Worm (Caenorhabditis elegans): Measurements from ENCODE around the gene clec-59.

clec-59 gene

ce11 chrII:10486738-10487137, 7.5 kb upstream of the clec-59 start, which contains the start of gene ZK666.15:
Gene ZK666.15, plus strand, starts transcription at chrII:10487038.
- no peak for TF ChIP-seq lin-13 (tag; optimal IDR thresholded peaks at IDR 0.05)

- no peak for TF ChIP-seq ceh-39 (tag; optimal IDR thresholded peaks at IDR 0.05)
- no peak for TF ChIP-seq flh-1 (GFP tag; optimal IDR thresholded peaks at IDR 0.05)
- TF ChIP-seq tbx-8 (GFP tag; optimal IDR thresholded peaks at IDR 0.05), result no peak
- TF ChIP-seq lsy-2 (tag; optimal IDR thresholded peaks at IDR 0.05), result no peak
- TF ChIP-seq nhr-237 (tag; optimal IDR thresholded peaks at IDR 0.05), result no peak
- TF ChIP-seq nhr-12 (tag; optimal IDR thresholded peaks at IDR 0.05), result no peak
- TF ChIP-seq nhr-2 (tag; optimal IDR thresholded peaks at IDR 0.05), result no peak
- no peak for TF ChIP-seq snpc-4 (tag; optimal IDR thresholded peaks at IDR 0.05)
- no peak for TF ChIP-seq mls-2 (tag; optimal IDR thresholded peaks at IDR 0.05)
- no peak for TF ChIP-seq elt-3 (tag; optimal IDR thresholded peaks at IDR 0.05)
- no peak for TF ChIP-seq unc-120 (tag; optimal IDR thresholded peaks at IDR 0.05; ENCODE audit: poor library complexity, severe bottlenecking)
Observed at ce11 chrII:10485640-10486039, 6.4 kb upstream of the clec-59 start.

- no peak for TF ChIP-seq mab-5 (tag; optimal IDR thresholded peaks at IDR 0.05)
- no peak for TF ChIP-seq blmp-1 (tag; optimal IDR thresholded peaks at IDR 0.05)
- TF ChIP-seq tbx-8 (GFP tag; optimal IDR thresholded peaks at IDR 0.05), result no peak
- TF ChIP-seq ces-1 (GFP tag; optimal IDR thresholded peaks at IDR 0.05), result no peak
- no peak for TF ChIP-seq unc-120 (tag; optimal IDR thresholded peaks at IDR 0.05; ENCODE audit: poor library complexity, severe bottlenecking)
- no peak for TF ChIP-seq nhr-28 (tag; optimal IDR thresholded peaks at IDR 0.05)
- TF ChIP-seq pha-4 (tag; optimal IDR thresholded peaks at IDR 0.05), result no peak
- TF ChIP-seq lsy-2 (tag; optimal IDR thresholded peaks at IDR 0.05), result no peak
- no peak for TF ChIP-seq mls-2 (tag; optimal IDR thresholded peaks at IDR 0.05)
- no peak for TF ChIP-seq zip-8 (tag; optimal IDR thresholded peaks at IDR 0.05)
- TF ChIP-seq nhr-237 (tag; optimal IDR thresholded peaks at IDR 0.05), result no peak
- no peak for TF ChIP-seq M03D4.4 (tag; optimal IDR thresholded peaks at IDR 0.05)
- TF ChIP-seq lin-13 (tag; optimal IDR thresholded peaks at IDR 0.05), result no peak
- TF ChIP-seq elt-3 (tag; optimal IDR thresholded peaks at IDR 0.05), result no peak
Observed at ce11 chrII:10483860-10484259, 4.6 kb upstream of the clec-59 start.

- no peak for TF ChIP-seq mls-2 (tag; optimal IDR thresholded peaks at IDR 0.05)
- TF ChIP-seq lsy-2 (tag; optimal IDR thresholded peaks at IDR 0.05), result no peak
- no peak for TF ChIP-seq nhr-12 (tag; optimal IDR thresholded peaks at IDR 0.05)
- TF ChIP-seq nhr-2 (tag; optimal IDR thresholded peaks at IDR 0.05), result no peak
- TF ChIP-seq nhr-237 (tag; optimal IDR thresholded peaks at IDR 0.05), result no peak
- no peak for TF ChIP-seq unc-120 (tag; optimal IDR thresholded peaks at IDR 0.05; ENCODE audit: poor library complexity, severe bottlenecking)
- TF ChIP-seq tbx-8 (GFP tag; optimal IDR thresholded peaks at IDR 0.05), result no peak
- TF ChIP-seq ceh-83 (GFP tag; optimal IDR thresholded peaks at IDR 0.05), result no peak
- TF ChIP-seq elt-3 (tag; optimal IDR thresholded peaks at IDR 0.05), result no peak
- no peak for TF ChIP-seq nhr-28 (tag; optimal IDR thresholded peaks at IDR 0.05)
- no peak for TF ChIP-seq drap-1 (GFP tag; optimal IDR thresholded peaks at IDR 0.05)
- no peak for TF ChIP-seq ceh-39 (tag; optimal IDR thresholded peaks at IDR 0.05)
- TF ChIP-seq elt-1 (tag; optimal IDR thresholded peaks at IDR 0.05; ENCODE audit: borderline replicate concordance, insufficient read depth), result no peak
- TF ChIP-seq mab-5 (tag; optimal IDR thresholded peaks at IDR 0.05), result no peak
- no peak for TF ChIP-seq flh-1 (GFP tag; optimal IDR thresholded peaks at IDR 0.05)
- TF ChIP-seq ztf-11 (tag; optimal IDR thresholded peaks at IDR 0.05), result no peak
- no peak for TF ChIP-seq mep-1 (tag; optimal IDR thresholded peaks at IDR 0.05)
- TF ChIP-seq blmp-1 (tag; optimal IDR thresholded peaks at IDR 0.05), result no peak
- no peak for TF ChIP-seq snpc-4 (tag; optimal IDR thresholded peaks at IDR 0.05)
- no peak for TF ChIP-seq M03D4.4 (tag; optimal IDR thresholded peaks at IDR 0.05)
Observed at ce11 chrII:10482899-10483298, 3.7 kb upstream of the clec-59 start.

ce11 chrII:10481824-10482556, 2.7 kb upstream of the clec-59 start, which contains the start of the genes clec-60 and ZK666.11:
Gene clec-60, minus strand, starts transcription at chrII:10481874.
Gene ZK666.11, plus strand, starts transcription at chrII:10482522.
- TF ChIP-seq unc-120 (tag; optimal IDR thresholded peaks at IDR 0.05; ENCODE audit: poor library complexity, severe bottlenecking) (no peak), drap-1 (GFP tag; optimal IDR thresholded peaks at IDR 0.05) (no peak), ztf-11 (tag; optimal IDR thresholded peaks at IDR 0.05) (no peak), ces-1 (GFP tag; optimal IDR thresholded peaks at IDR 0.05) (no peak), lin-32 (GFP tag; optimal IDR thresholded peaks at IDR 0.05) (no peak), sem-2 (GFP tag; optimal IDR thresholded peaks at IDR 0.05) (no peak), nhr-28 (tag; optimal IDR thresholded peaks at IDR 0.05) (no peak), lin-13 (tag; optimal IDR thresholded peaks at IDR 0.05) (no peak), nhr-237 (tag; optimal IDR thresholded peaks at IDR 0.05) (no peak), tbx-8 (GFP tag; optimal IDR thresholded peaks at IDR 0.05) (no peak), snpc-4 (tag; optimal IDR thresholded peaks at IDR 0.05) (no peak), mls-2 (tag; optimal IDR thresholded peaks at IDR 0.05) (no peak), nhr-12 (tag; optimal IDR thresholded peaks at IDR 0.05) (no peak), unc-39 (tag; optimal IDR thresholded peaks at IDR 0.05) (no peak), elt-1 (tag; optimal IDR thresholded peaks at IDR 0.05; ENCODE audit: borderline replicate concordance, insufficient read depth) (no peak), ceh-43 (GFP tag; optimal IDR thresholded peaks at IDR 0.05) (no peak)

Measured in whole organism, mixed stage, embryonic.